Worm (Caenorhabditis elegans) whole organism, young adult: ENCODE data around the gene hum-2.

Experiments
- C06A6.2 ChIP-seq: fragments of 200-800 bp; sonication (Bioruptor generic); conservative IDR thresholded peaks from 2 replicates; pipeline ENCODE4 v1.3.6; 2022; ENCODE audit warnings: missing genetic modification characterization, missing compliant biosample characterization
- F10E7.11 ChIP-seq: sonication (generic microtip); optimal IDR thresholded peaks from 2 replicates; lab custom pipeline; 2017; ENCODE audit warnings: mild to moderate bottlenecking, missing genetic modification characterization, moderate library complexity, missing compliant biosample characterization
- F22D6.2 ChIP-seq: sonication (generic microtip); optimal IDR thresholded peaks from 2 replicates; lab custom pipeline; 2016; ENCODE audit warnings: mild to moderate bottlenecking, missing genetic modification characterization, missing compliant biosample characterization
- F37B4.10 ChIP-seq: fragments of 200-800 bp; sonication (Bioruptor generic); IDR thresholded peaks from 2 replicates; pipeline ENCODE4 v1.3.6; 2022; ENCODE audit warnings: missing genetic modification characterization, missing compliant biosample characterization
- F39B2.1 ChIP-seq: fragments of 200-800 bp; sonication (Bioruptor generic); IDR thresholded peaks from 2 replicates; pipeline ENCODE4 v1.3.6; 2022; ENCODE audit warnings: missing genetic modification reagents, missing genetic modification characterization, missing compliant biosample characterization
- F57C9.4 ChIP-seq: sonication (generic microtip); optimal IDR thresholded peaks from 2 replicates; lab custom pipeline; 2017; ENCODE audit warnings: mild to moderate bottlenecking, missing genetic modification characterization, missing compliant biosample characterization
- K11D2.4 ChIP-seq: fragments of 200-800 bp; sonication (Bioruptor generic); IDR thresholded peaks from 2 replicates; pipeline ENCODE4 v1.3.6; 2022; ENCODE audit warnings: missing genetic modification reagents, missing genetic modification characterization, missing compliant biosample characterization
- T26A5.8 ChIP-seq: sonication (generic microtip); optimal IDR thresholded peaks from 2 replicates; lab custom pipeline; 2016; ENCODE audit warnings: missing genetic modification characterization, missing compliant biosample characterization
- Y53G8AR.9 ChIP-seq: fragments of 200-800 bp; sonication (Bioruptor generic); conservative IDR thresholded peaks from 2 replicates; pipeline ENCODE4 v1.3.6; 2022; ENCODE audit warnings: missing genetic modification reagents, missing genetic modification characterization, missing compliant biosample characterization
- Y67H2A.10 ChIP-seq: fragments of 200-800 bp; sonication (Bioruptor generic); conservative IDR thresholded peaks from 2 replicates; pipeline ENCODE4 v1.3.6; 2022; ENCODE audit warnings: missing genetic modification reagents, missing genetic modification characterization, missing compliant biosample characterization
- Y79H2A.3 ChIP-seq: fragments of 200-800 bp; sonication (Bioruptor generic); conservative IDR thresholded peaks from 2 replicates; pipeline ENCODE4 v1.3.6; 2022; ENCODE audit warnings: missing genetic modification reagents, missing genetic modification characterization, missing compliant biosample characterization
- Y95B8A.8 ChIP-seq: fragments of 200-800 bp; sonication (Bioruptor generic); IDR thresholded peaks from 2 replicates; pipeline ENCODE4 v1.3.6; 2022; ENCODE audit warnings: missing genetic modification reagents, missing genetic modification characterization, missing compliant biosample characterization
- akir-1 ChIP-seq: fragments of 200-800 bp; sonication (Bioruptor generic); optimal IDR thresholded peaks from 2 replicates; lab custom pipeline; 2018; ENCODE audit warnings: mild to moderate bottlenecking, missing genetic modification characterization, moderate library complexity, missing compliant biosample characterization
- athp-1 ChIP-seq: sonication (generic microtip); optimal IDR thresholded peaks from 2 replicates; lab custom pipeline; 2017; ENCODE audit warnings: mild to moderate bottlenecking, missing genetic modification characterization, missing compliant biosample characterization
- attf-3 ChIP-seq: fragments of 200-800 bp; sonication (Bioruptor generic); conservative IDR thresholded peaks from 2 replicates; pipeline ENCODE4 v1.3.6; 2022; ENCODE audit warnings: missing genetic modification reagents, missing genetic modification characterization, missing compliant biosample characterization
- attf-5 ChIP-seq: fragments of 200-800 bp; sonication (Bioruptor generic); optimal IDR thresholded peaks from 2 replicates; lab custom pipeline; 2018; ENCODE audit warnings: mild to moderate bottlenecking, missing genetic modification characterization, missing compliant biosample characterization
- bed-2 ChIP-seq: fragments of 200-800 bp; sonication (Bioruptor generic); IDR thresholded peaks from 2 replicates; pipeline ENCODE4 v1.3.6; 2022; ENCODE audit warnings: missing genetic modification reagents, missing genetic modification characterization, missing compliant biosample characterization
- cebp-2 ChIP-seq: fragments of 200-800 bp; sonication (Bioruptor generic); IDR thresholded peaks from 2 replicates; pipeline ENCODE4 v1.3.6; 2022; ENCODE audit warnings: missing genetic modification characterization, missing compliant biosample characterization
- ceh-40 ChIP-seq: fragments of 200-800 bp; sonication (Bioruptor generic); IDR thresholded peaks from 2 replicates; pipeline ENCODE4 v1.3.6; 2022; ENCODE audit warnings: missing genetic modification characterization, missing compliant biosample characterization
- ceh-58 ChIP-seq: fragments of 200-800 bp; sonication (Bioruptor generic); IDR thresholded peaks from 2 replicates; pipeline ENCODE4 v1.3.6; 2022; ENCODE audit warnings: missing genetic modification characterization, missing compliant biosample characterization
- chd-7 ChIP-seq: sonication (generic microtip); optimal IDR thresholded peaks from 2 replicates; lab custom pipeline; 2016; ENCODE audit warnings: mild to moderate bottlenecking, missing genetic modification characterization, moderate library complexity, missing compliant biosample characterization
- dpl-1 ChIP-seq: fragments of 150-350 bp; optimal IDR thresholded peaks from 2 replicates; lab custom pipeline; 2014; ENCODE audit warnings: missing biosample characterization, missing genetic modification reagents, missing genetic modification characterization
- egrh-3 ChIP-seq: fragments of 200-800 bp; sonication (Bioruptor generic); IDR thresholded peaks from 2 replicates; pipeline ENCODE4 v1.3.6; 2022; ENCODE audit warnings: missing genetic modification reagents, missing genetic modification characterization, missing compliant biosample characterization
- ets-4 ChIP-seq: fragments of 200-800 bp; sonication (Bioruptor generic); optimal IDR thresholded peaks from 2 replicates; lab custom pipeline; 2018; ENCODE audit warnings: mild to moderate bottlenecking, missing genetic modification characterization, missing compliant biosample characterization
- hlh-12 ChIP-seq: sonication (generic microtip); optimal IDR thresholded peaks from 2 replicates; lab custom pipeline; 2016; ENCODE audit warnings: missing genetic modification characterization, missing compliant biosample characterization
- hlh-26 ChIP-seq: fragments of 200-800 bp; sonication (Bioruptor generic); conservative IDR thresholded peaks from 2 replicates; pipeline ENCODE4 v1.3.6; 2022; ENCODE audit warnings: missing genetic modification reagents, missing genetic modification characterization, missing compliant biosample characterization
- hmg-1.2 ChIP-seq: fragments of 200-800 bp; sonication (Bioruptor generic); IDR thresholded peaks from 2 replicates; pipeline ENCODE4 v1.3.6; 2022; ENCODE audit warnings: missing genetic modification reagents, missing genetic modification characterization, missing compliant biosample characterization
- lag-1 ChIP-seq: fragments of 200-800 bp; sonication (Bioruptor generic); IDR thresholded peaks from 2 replicates; pipeline ENCODE4 v1.3.6; 2022; ENCODE audit warnings: missing genetic modification reagents, missing genetic modification characterization, missing compliant biosample characterization
- let-607 ChIP-seq, 2 experiments: fragments of 200-800 bp in 1 of 2; sonication (Bioruptor generic) in 1 of 2; sonication (generic microtip) in 1 of 2; optimal IDR thresholded peaks; 2 replicates each; lab custom pipeline; 2016 to 2018; ENCODE audit warnings: mild to moderate bottlenecking in 2 of 2, missing compliant biosample characterization in 2 of 2, missing genetic modification characterization in 2 of 2, moderate library complexity in 2 of 2, missing genotype in 1 of 2
- lin-40 ChIP-seq: sonication (generic microtip); optimal IDR thresholded peaks from 2 replicates; lab custom pipeline; 2016; ENCODE audit warnings: missing genetic modification characterization, mild to moderate bottlenecking, missing compliant biosample characterization, missing genotype, missing genetic modification reagents
- lin-54 ChIP-seq: fragments of 200-800 bp; sonication (Bioruptor generic); optimal IDR thresholded peaks from 2 replicates; lab custom pipeline; 2018; ENCODE audit warnings: mild to moderate bottlenecking, missing genetic modification characterization, missing compliant biosample characterization
- lsy-27 ChIP-seq: sonication (generic microtip); optimal IDR thresholded peaks from 2 replicates; lab custom pipeline; 2017; ENCODE audit warnings: missing genetic modification characterization, mild to moderate bottlenecking, missing compliant biosample characterization, antibody characterized with exemption, missing genotype, borderline replicate concordance; ENCODE audit not compliant: insufficient read depth
- madf-10 ChIP-seq: sonication (generic microtip); optimal IDR thresholded peaks from 2 replicates; lab custom pipeline; 2016; ENCODE audit warnings: mild to moderate bottlenecking, missing genetic modification characterization, missing compliant biosample characterization
- mxl-1 ChIP-seq: sonication (generic microtip); optimal IDR thresholded peaks from 2 replicates; lab custom pipeline; 2016; ENCODE audit warnings: missing genetic modification characterization, missing compliant biosample characterization
- nfya-1 ChIP-seq: sonication (generic microtip); optimal IDR thresholded peaks from 2 replicates; lab custom pipeline; 2017; ENCODE audit warnings: antibody characterized with exemption, missing compliant biosample characterization, missing genetic modification characterization, borderline replicate concordance; ENCODE audit not compliant: insufficient read depth
- nhr-120 ChIP-seq: fragments of 200-800 bp; sonication (Bioruptor generic); IDR thresholded peaks from 2 replicates; pipeline ENCODE4 v1.3.6; 2022; ENCODE audit warnings: missing genetic modification characterization, missing compliant biosample characterization
- nhr-90 ChIP-seq: sonication (generic microtip); optimal IDR thresholded peaks from 2 replicates; lab custom pipeline; 2016; ENCODE audit warnings: missing genotype, mild to moderate bottlenecking, missing genetic modification characterization, missing compliant biosample characterization
- pha-4 ChIP-seq: fragments of 150-350 bp; sonication (generic microtip); optimal IDR thresholded peaks from 2 replicates; lab custom pipeline; 2014; ENCODE audit warnings: missing biosample characterization, missing genetic modification reagents, missing genetic modification characterization
- repo-1 ChIP-seq: sonication (generic microtip); optimal IDR thresholded peaks from 2 replicates; lab custom pipeline; 2017; ENCODE audit warnings: mild to moderate bottlenecking, missing genetic modification characterization, missing compliant biosample characterization
- snpc-3.4 ChIP-seq: sonication (generic microtip); optimal IDR thresholded peaks from 2 replicates; lab custom pipeline; 2017; ENCODE audit warnings: missing genetic modification characterization, mild to moderate bottlenecking, missing compliant biosample characterization, antibody characterized with exemption, moderate library complexity, missing genotype, missing genetic modification reagents
- snpc-4 ChIP-seq, 5 experiments: fragments of 150-350 bp in 1 of 5; sonication (generic microtip) in 4 of 5; optimal IDR thresholded peaks; 2 replicates each; lab custom pipeline; 2014 to 2018; ENCODE audit warnings: missing genetic modification characterization in 5 of 5, missing biosample characterization in 3 of 5, antibody characterized with exemption in 2 of 5, mild to moderate bottlenecking in 2 of 5, missing compliant biosample characterization in 2 of 5, missing genotype in 2 of 5, moderate library complexity in 2 of 5, missing genetic modification reagents in 1 of 5
- sptf-2 ChIP-seq: fragments of 200-800 bp; sonication (Bioruptor generic); optimal IDR thresholded peaks from 2 replicates; lab custom pipeline; 2018; ENCODE audit warnings: mild to moderate bottlenecking, missing genetic modification characterization, missing compliant biosample characterization
- tlf-1 ChIP-seq: fragments of 200-800 bp; sonication (Bioruptor generic); optimal IDR thresholded peaks from 2 replicates; lab custom pipeline; 2018; ENCODE audit warnings: mild to moderate bottlenecking, missing genetic modification characterization, missing compliant biosample characterization
- unc-130 ChIP-seq: sonication (generic microtip); optimal IDR thresholded peaks from 2 replicates; lab custom pipeline; 2016; ENCODE audit warnings: missing genetic modification reagents, missing genetic modification characterization, missing compliant biosample characterization
- zim-3 ChIP-seq: sonication (generic microtip); optimal IDR thresholded peaks from 2 replicates; lab custom pipeline; 2017; ENCODE audit warnings: mild to moderate bottlenecking, missing genetic modification characterization, moderate library complexity, missing compliant biosample characterization
- ztf-18 ChIP-seq: sonication (generic microtip); optimal IDR thresholded peaks from 2 replicates; lab custom pipeline; 2016; ENCODE audit warnings: missing genotype, mild to moderate bottlenecking, missing genetic modification characterization, missing compliant biosample characterization
- ztf-22 ChIP-seq: fragments of 200-800 bp; sonication (Bioruptor generic); optimal IDR thresholded peaks from 2 replicates; lab custom pipeline; 2018; ENCODE audit warnings: mild to moderate bottlenecking, missing genetic modification characterization, moderate library complexity, missing compliant biosample characterization
- ztf-28 ChIP-seq: fragments of 200-800 bp; sonication (Bioruptor generic); IDR thresholded peaks from 2 replicates; pipeline ENCODE4 v1.3.6; 2022; ENCODE audit warnings: missing genetic modification reagents, missing genetic modification characterization, missing compliant biosample characterization

Gene hum-2

DNA sequence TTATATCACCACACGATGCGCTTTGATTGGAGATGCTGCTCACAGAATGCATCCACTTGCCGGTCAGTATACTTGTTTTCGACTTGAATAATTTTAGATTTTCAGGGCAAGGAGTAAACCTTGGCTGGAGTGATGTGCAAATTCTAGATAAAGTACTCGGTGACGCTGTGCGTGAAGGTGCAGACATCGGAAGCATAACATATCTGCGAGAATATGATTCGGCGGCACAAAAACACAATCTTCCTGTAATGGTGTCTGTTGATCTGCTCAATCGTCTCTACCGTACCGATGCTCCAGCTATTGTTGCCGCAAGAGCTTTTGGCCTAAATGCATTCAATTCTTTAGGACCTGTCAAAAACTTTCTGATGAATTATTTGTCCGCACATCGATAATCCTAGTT lies 47.5 kb upstream of the hum-2 start (continued):
- TF ChIP-seq Y95B8A.8 (no peak), F39B2.1 (no peak), ceh-40 (GFP tag; lab: Robert Waterston, UW) (no peak), snpc-3.4 (tag; lab: Kevin White, UChicago) (no peak), cebp-2 (GFP tag; lab: Robert Waterston, UW) (0 out of 2 replicates have a peak, but pooled peaks have one; percentile 40), lin-40 (tag; lab: Kevin White, UChicago) (peak; percentile 24), ztf-18 (no peak), nfya-1 (tag; lab: Kevin White, UChicago) (no peak), F57C9.4 (tag; lab: Kevin White, UChicago) (no peak), chd-7 (tag; lab: Kevin White, UChicago) (peak; percentile 49), ceh-58 (GFP tag; lab: Robert Waterston, UW) (0 out of 2 replicates have a peak, but pooled peaks have one; percentile 1), egrh-3 (GFP tag; lab: Robert Waterston, UW) (no peak), athp-1 (tag; lab: Kevin White, UChicago) (no peak), F22D6.2 (tag; lab: Kevin White, UChicago) (no peak), F37B4.10 (0 out of 2 replicates have a peak, but pooled peaks have one; percentile 80), ets-4 (no peak), akir-1 (GFP tag; lab: Kevin White, UChicago) (no peak), let-607 (tag; optimal IDR thresholded peaks at IDR 0.05; lab: Kevin White, UChicago) (no peak), repo-1 (tag; lab: Kevin White, UChicago) (peak; percentile 83), zim-3 (tag; lab: Kevin White, UChicago) (peak; percentile 34), C06A6.2 (GFP tag; lab: Robert Waterston, UW) (peak; percentile 75), Y53G8AR.9 (GFP tag; lab: Robert Waterston, UW) (peak; percentile 58; the same call in 1 of the 2 replicates), attf-5 (GFP tag; lab: Kevin White, UChicago) (peak; percentile 17), attf-3 (0 out of 2 replicates have a peak, but pooled peaks have one; percentile 9), lin-54 (no peak), bed-2 (no peak), K11D2.4 (GFP tag; lab: Robert Waterston, UW) (no peak), nhr-120 (GFP tag; lab: Robert Waterston, UW) (no peak), mxl-1 (tag; lab: Kevin White, UChicago) (no peak), ztf-22 (GFP tag; lab: Kevin White, UChicago) (no peak), lsy-27 (tag; lab: Kevin White, UChicago) (no peak), Y67H2A.10 (GFP tag; lab: Robert Waterston, UW) (no peak), T26A5.8 (tag; lab: Kevin White, UChicago) (no peak), unc-130 (GFP tag; lab: Kevin White, UChicago) (no peak), F10E7.11 (tag; lab: Kevin White, UChicago) (no peak), Y79H2A.3 (GFP tag; lab: Robert Waterston, UW) (peak; percentile 80; the same call in 1 of the 2 replicates), hmg-1.2 (GFP tag; lab: Robert Waterston, UW) (0 out of 2 replicates have a peak, but pooled peaks have one; percentile 15), tlf-1 (GFP tag; lab: Kevin White, UChicago) (peak; percentile 57), dpl-1 (GFP tag; lab: Kevin White, UChicago) (no peak), hlh-12 (no peak), sptf-2 (GFP tag; lab: Kevin White, UChicago) (no peak), snpc-4 (GFP tag; optimal IDR thresholded peaks at IDR 0.05; lab: Kevin White, UChicago) (no peak), snpc-4 (tag; optimal IDR thresholded peaks at IDR 0.05; lab: Kevin White, UChicago) (no peak), pha-4 (tag; lab: Kevin White, UChicago) (no peak), ztf-28 (0 out of 2 replicates have a peak, but pooled peaks have one; percentile 61), nhr-90 (tag; lab: Kevin White, UChicago) (no peak), madf-10 (tag; lab: Kevin White, UChicago) (peak; percentile 58), hlh-26 (no peak), lag-1 (GFP tag; lab: Robert Waterston, UW) (no peak)
